Worm (Caenorhabditis elegans) whole organism, L4 larva: Measurements from ENCODE around the gene Y47D7A.2.

Source experiments
- F37D6.2 ChIP-seq: sonication (generic microtip); optimal IDR thresholded peaks from 2 replicates; lab custom pipeline; 2016; ENCODE audit warnings: mild to moderate bottlenecking, missing genetic modification characterization, missing compliant biosample characterization
- ces-1 ChIP-seq: fragments of 150-350 bp; sonication (generic microtip); optimal IDR thresholded peaks from 4 replicates; lab custom pipeline; 2014; ENCODE audit warnings: missing biosample characterization, missing genetic modification reagents, missing genetic modification characterization
- nhr-6 ChIP-seq: fragments of 150-350 bp; optimal IDR thresholded peaks from 2 replicates; lab custom pipeline; 2014; ENCODE audit warnings: missing biosample characterization, missing genetic modification characterization
- zip-2 ChIP-seq: fragments of 150-350 bp; optimal IDR thresholded peaks from 2 replicates; lab custom pipeline; 2014; ENCODE audit warnings: missing biosample characterization, missing genetic modification characterization

The Y47D7A.2 gene

DNA sequence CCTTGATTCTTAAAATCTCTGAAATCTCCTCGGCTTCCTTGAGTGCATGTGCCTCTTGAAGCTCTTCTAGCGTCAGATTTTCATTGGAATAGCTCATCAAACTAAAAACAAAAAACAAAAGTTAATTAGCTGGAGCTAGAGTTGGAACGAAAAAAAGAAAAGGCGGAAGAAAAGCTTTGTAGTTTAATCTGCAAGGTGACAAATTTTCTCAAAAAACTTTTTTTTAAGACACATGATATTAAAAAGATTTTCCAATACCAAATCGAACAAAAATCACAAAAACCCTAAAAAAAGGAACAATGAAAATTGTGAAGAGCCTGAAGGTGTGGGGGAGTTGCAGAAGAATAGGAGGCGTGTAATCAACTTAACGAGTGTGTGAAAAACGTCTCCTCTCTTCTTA, 34.6 kb downstream of the Y47D7A.2 start, which contains the start of gene gnrr-5:
Gene gnrr-5, minus strand, starts transcription at position 101 of the 400 bp plus-strand sequence.
- TF ChIP-seq nhr-6 (tag; lab: Kevin White, UChicago) (no peak), ces-1 (GFP tag; lab: Kevin White, UChicago) (no peak), F37D6.2 (tag; lab: Kevin White, UChicago) (no peak), zip-2 (tag; lab: Kevin White, UChicago) (no peak)
